Fruit fly (Drosophila melanogaster) whole organism, embryonic: ENCODE measurements around the gene CG42827.

Source experiments
- CG9609 ChIP-seq: fragments of 200-800 bp; sonication (Bioruptor generic); optimal IDR thresholded peaks from 3 replicates; lab custom pipeline; 2016; ENCODE audit warnings: missing biosample characterization, missing genetic modification characterization
- gcm ChIP-seq: fragments of 200-800 bp; sonication (Bioruptor generic); optimal IDR thresholded peaks from 2 replicates; lab custom pipeline; 2019; ENCODE audit warnings: missing biosample characterization, mild to moderate bottlenecking, missing genetic modification characterization, moderate library complexity

DNA sequence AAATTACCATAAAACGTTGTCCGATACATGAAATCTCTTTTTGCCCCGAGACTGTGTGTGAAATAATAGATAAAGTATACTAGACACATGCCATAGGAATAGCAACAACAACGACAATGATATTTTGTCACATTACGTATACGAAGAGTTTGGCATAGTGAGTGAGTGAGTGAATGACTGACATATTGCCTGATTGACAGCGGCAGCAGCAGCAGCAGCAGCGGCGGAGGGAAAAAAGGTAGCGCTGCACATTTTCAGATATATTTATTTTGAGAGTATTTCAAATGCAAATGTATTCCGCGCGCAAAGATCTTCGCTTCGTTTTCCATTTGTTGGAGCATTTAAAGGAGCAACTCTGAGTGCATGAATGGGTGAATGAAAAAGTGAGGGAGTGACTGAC is 36.2 kb upstream of the CG42827 start:
- TF ChIP-seq gcm (GFP tag; lab: Kevin White, UChicago) (no peak), CG9609 (no peak)
